Worm (Caenorhabditis elegans) whole organism, L3 larva: ENCODE measurements around the gene Y69A2AR.24.

Experiments used
- ama-1 ChIP-seq: fragments of 150-350 bp; optimal IDR thresholded peaks from 2 replicates; lab custom pipeline; 2018
- ceh-82 ChIP-seq: fragments of 150-350 bp; optimal IDR thresholded peaks from 2 replicates; lab custom pipeline; 2014; ENCODE audit warnings: missing biosample characterization, missing genetic modification characterization
- egl-27 ChIP-seq: sonication (generic microtip); optimal IDR thresholded peaks from 4 replicates; lab custom pipeline; 2017; ENCODE audit warnings: missing biosample characterization, missing genetic modification reagents, missing genetic modification characterization
- lin-39 ChIP-seq: fragments of 150-350 bp; optimal IDR thresholded peaks from 2 replicates; lab custom pipeline; 2018; ENCODE audit warnings: missing biosample characterization, missing genetic modification reagents, missing genetic modification characterization
- unc-62 ChIP-seq: fragments of 150-350 bp; sonication (generic microtip); optimal IDR thresholded peaks from 4 replicates; lab custom pipeline; 2014; ENCODE audit warnings: missing biosample characterization, missing genetic modification reagents, missing genetic modification characterization
- zag-1 ChIP-seq: fragments of 150-350 bp; optimal IDR thresholded peaks from 2 replicates; lab custom pipeline; 2014; ENCODE audit warnings: missing biosample characterization, missing genetic modification characterization
- ztf-11 ChIP-seq: fragments of 150-350 bp; optimal IDR thresholded peaks from 2 replicates; lab custom pipeline; 2014; ENCODE audit warnings: missing biosample characterization, missing genetic modification characterization

DNA sequence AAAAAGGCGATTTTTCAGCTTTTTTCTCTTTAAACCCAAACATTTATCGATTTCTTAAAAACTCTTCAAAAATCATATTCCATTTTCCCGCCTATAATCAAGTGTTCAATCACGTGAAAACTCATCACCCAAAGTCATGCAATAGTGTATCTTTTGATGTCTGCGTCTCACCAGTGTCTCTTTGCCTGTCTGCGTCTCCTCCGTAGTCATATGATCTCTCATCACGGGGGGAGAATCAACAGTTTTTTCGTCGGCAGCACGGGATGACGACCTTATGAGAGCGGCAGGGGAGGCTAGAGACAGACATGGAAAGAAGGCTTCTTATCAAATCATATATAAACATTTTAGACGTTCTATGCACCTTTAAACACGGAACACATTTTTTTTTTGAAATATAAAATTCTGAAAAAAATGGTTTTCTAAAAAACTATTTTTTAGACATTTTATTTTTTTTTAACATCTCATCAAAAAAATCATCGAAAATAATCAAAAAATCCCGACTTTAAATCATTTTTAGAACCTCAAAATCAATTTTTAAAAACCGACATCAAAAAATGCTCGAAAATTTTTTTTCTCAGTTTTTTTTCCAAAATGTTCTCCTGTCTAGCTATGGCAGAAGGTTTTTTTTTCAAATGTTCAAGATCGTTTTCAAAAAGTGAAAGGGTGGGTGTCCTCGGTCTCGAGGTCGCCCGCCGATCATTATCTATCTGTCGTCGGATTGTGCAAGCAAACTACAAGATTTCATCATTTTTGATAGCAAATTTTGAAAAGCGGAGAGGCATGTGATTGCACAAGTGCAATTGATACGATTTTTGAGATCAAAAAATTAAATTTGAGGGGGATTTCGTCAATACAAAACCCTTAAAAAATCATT lies 38.4 kb upstream of the Y69A2AR.24 start:
- TF ChIP-seq lin-39, result peak; percentile 73
- TF ChIP-seq unc-62 (GFP tag; lab: Kevin White, UChicago), result peak; percentile 86
- no peak for TF ChIP-seq ztf-11
- peak; percentile 47 for TF ChIP-seq zag-1 (tag; lab: Kevin White, UChicago)
- peak; percentile 5 for TF ChIP-seq ceh-82 (tag; lab: Kevin White, UChicago)
- peak; percentile 96 for TF ChIP-seq ama-1 (lab: Kevin White, UChicago)
- TF ChIP-seq egl-27 (tag; lab: Kevin White, UChicago), result peak; percentile 79
